Worm (Caenorhabditis elegans): Measurements from ENCODE around the gene npax-1.

The npax-1 gene

ce11 chrII:7343668-7344067 is 12.5 kb upstream of the npax-1 start:
- TF ChIP-seq him-1 (tag; optimal IDR thresholded peaks at IDR 0.05) (no peak), dao-5 (tag; optimal IDR thresholded peaks at IDR 0.05) (no peak), W03F9.2 (tag; optimal IDR thresholded peaks at IDR 0.05) (no peak)

- no peak for TF ChIP-seq dao-5 (tag; optimal IDR thresholded peaks at IDR 0.05)
- no peak for TF ChIP-seq him-1 (tag; optimal IDR thresholded peaks at IDR 0.05)
- TF ChIP-seq W03F9.2 (tag; optimal IDR thresholded peaks at IDR 0.05) = no peak
Observed at ce11 chrII:7342884-7343283, 11.8 kb upstream of the npax-1 start.

- no peak for TF ChIP-seq him-1 (tag; optimal IDR thresholded peaks at IDR 0.05)
- no peak for TF ChIP-seq dao-5 (tag; optimal IDR thresholded peaks at IDR 0.05)
Observed at ce11 chrII:7341572-7342303, 10.6 kb upstream of the npax-1 start.

ce11 chrII:7340703-7341102 is 9.6 kb upstream of the npax-1 start:
- TF ChIP-seq him-1 (tag; optimal IDR thresholded peaks at IDR 0.05) (no peak), dao-5 (tag; optimal IDR thresholded peaks at IDR 0.05) (no peak), W03F9.2 (tag; optimal IDR thresholded peaks at IDR 0.05) (no peak)

ce11 chrII:7338995-7339394 is 7.9 kb upstream of the npax-1 start, which contains the start of gene nhr-21:
nhr-21 (plus strand) TSS chrII:7339229.
- TF ChIP-seq him-1 (tag; optimal IDR thresholded peaks at IDR 0.05) = no peak
- TF ChIP-seq dao-5 (tag; optimal IDR thresholded peaks at IDR 0.05) = no peak
- TF ChIP-seq W03F9.2 (tag; optimal IDR thresholded peaks at IDR 0.05) = no peak

- TF ChIP-seq him-1 (tag; optimal IDR thresholded peaks at IDR 0.05) (no peak), W03F9.2 (tag; optimal IDR thresholded peaks at IDR 0.05) (peak; percentile 54)
Observed at ce11 chrII:7337469-7337893, 6.4 kb upstream of the npax-1 start.

- peak; percentile 72 for TF ChIP-seq him-1 (tag; optimal IDR thresholded peaks at IDR 0.05)
- TF ChIP-seq W03F9.2 (tag; optimal IDR thresholded peaks at IDR 0.05) = no peak
Observed at ce11 chrII:7326997-7327396, 4.1 kb downstream of the npax-1 start.

- TF ChIP-seq dao-5 (tag; optimal IDR thresholded peaks at IDR 0.05) (no peak), W03F9.2 (tag; optimal IDR thresholded peaks at IDR 0.05) (no peak), him-1 (tag; optimal IDR thresholded peaks at IDR 0.05) (no peak)
Observed at ce11 chrII:7326199-7326598, 4.9 kb downstream of the npax-1 start.

ce11 chrII:7325063-7325480 is 6.1 kb downstream of the npax-1 start:
- no peak for TF ChIP-seq him-1 (tag; optimal IDR thresholded peaks at IDR 0.05)

ce11 chrII:7323925-7324324 is 7.2 kb downstream of the npax-1 start, which contains the start of gene F21D12.3:
F21D12.3 (minus strand) TSS chrII:7324025.
- TF ChIP-seq him-1 (tag; optimal IDR thresholded peaks at IDR 0.05) (no peak), dao-5 (tag; optimal IDR thresholded peaks at IDR 0.05) (no peak), W03F9.2 (tag; optimal IDR thresholded peaks at IDR 0.05) (no peak)

ce11 chrII:7323317-7323716 is 7.8 kb downstream of the npax-1 start:
- no peak for TF ChIP-seq him-1 (tag; optimal IDR thresholded peaks at IDR 0.05)
- no peak for TF ChIP-seq W03F9.2 (tag; optimal IDR thresholded peaks at IDR 0.05)
- no peak for TF ChIP-seq dao-5 (tag; optimal IDR thresholded peaks at IDR 0.05)

ce11 chrII:7319471-7319870 is 11.7 kb downstream of the npax-1 start:
- TF ChIP-seq dao-5 (tag; optimal IDR thresholded peaks at IDR 0.05) (no peak), him-1 (tag; optimal IDR thresholded peaks at IDR 0.05) (peak; percentile 80)

ce11 chrII:7317468-7317867 is 13.7 kb downstream of the npax-1 start, which contains the start of gene F21D12.2:
F21D12.2 (plus strand) TSS chrII:7317768.
- TF ChIP-seq W03F9.2 (tag; optimal IDR thresholded peaks at IDR 0.05) = no peak
- no peak for TF ChIP-seq dao-5 (tag; optimal IDR thresholded peaks at IDR 0.05)
- TF ChIP-seq him-1 (tag; optimal IDR thresholded peaks at IDR 0.05) = no peak

ce11 chrII:7314083-7314482 is 17.0 kb downstream of the npax-1 start, which contains the start of gene F45E12.6:
F45E12.6 (minus strand) TSS chrII:7314183.
- TF ChIP-seq him-1 (tag; optimal IDR thresholded peaks at IDR 0.05) (no peak), dao-5 (tag; optimal IDR thresholded peaks at IDR 0.05) (no peak), W03F9.2 (tag; optimal IDR thresholded peaks at IDR 0.05) (no peak)

ce11 chrII:7310023-7310422 is 21.1 kb downstream of the npax-1 start, which contains the start of the genes F45E12.5 and cnep-1:
F45E12.5 (minus strand) TSS chrII:7310115.
cnep-1 (plus strand) TSS chrII:7310348.
- TF ChIP-seq him-1 (tag; optimal IDR thresholded peaks at IDR 0.05) (no peak), W03F9.2 (tag; optimal IDR thresholded peaks at IDR 0.05) (no peak), dao-5 (tag; optimal IDR thresholded peaks at IDR 0.05) (no peak)
